Worm (Caenorhabditis elegans) whole organism, L4 larva: Measurements from ENCODE around the gene C25E10.12.

ENCODE experiments used
- F10B5.3 ChIP-seq: sonication (generic microtip); optimal IDR thresholded peaks from 2 replicates; lab custom pipeline; 2016; ENCODE audit warnings: mild to moderate bottlenecking, missing genetic modification characterization, missing compliant biosample characterization
- F44E2.7 ChIP-seq: fragments of 200-800 bp; sonication (Bioruptor generic); IDR thresholded peaks from 2 replicates; pipeline ENCODE4 v2.1.2; 2022; ENCODE audit warnings: missing genetic modification characterization, missing compliant biosample characterization
- Y5F2A.4 ChIP-seq: fragments of 200-800 bp; sonication (Bioruptor generic); optimal IDR thresholded peaks from 2 replicates; lab custom pipeline; 2018; ENCODE audit warnings: mild to moderate bottlenecking, missing genetic modification characterization, missing compliant biosample characterization
- Y75B8A.6 ChIP-seq: fragments of 200-800 bp; sonication (Bioruptor generic); IDR thresholded peaks from 2 replicates; pipeline ENCODE4 v1.3.6; 2022; ENCODE audit warnings: missing genetic modification reagents, missing genetic modification characterization, missing compliant biosample characterization
- ZK337.2 ChIP-seq: fragments of 200-800 bp; sonication (Bioruptor generic); IDR thresholded peaks from 2 replicates; pipeline ENCODE4 v1.3.6; 2022; ENCODE audit warnings: missing genetic modification reagents, missing genetic modification characterization, missing compliant biosample characterization
- aha-1 ChIP-seq: fragments of 150-350 bp; peaks from one replicate; lab custom pipeline; 2014; ENCODE audit warnings: missing biosample characterization, missing genetic modification characterization
- attf-4 ChIP-seq: sonication (generic microtip); optimal IDR thresholded peaks from 3 replicates; lab custom pipeline; 2017; ENCODE audit warnings: missing biosample characterization, missing genetic modification characterization
- ceh-32 ChIP-seq: sonication (generic microtip); optimal IDR thresholded peaks from 2 replicates; lab custom pipeline; 2016; ENCODE audit warnings: mild to moderate bottlenecking, missing genetic modification characterization, missing compliant biosample characterization; ENCODE audit not compliant: poor library complexity
- cey-2 ChIP-seq: sonication (generic microtip); optimal IDR thresholded peaks from 3 replicates; lab custom pipeline; 2017; ENCODE audit warnings: missing genetic modification characterization, mild to moderate bottlenecking, missing compliant biosample characterization, antibody characterized with exemption, borderline replicate concordance; ENCODE audit not compliant: insufficient read depth
- ctbp-1 ChIP-seq: fragments of 200-800 bp; sonication (Bioruptor generic); IDR thresholded peaks from 2 replicates; pipeline ENCODE4 v1.3.6; 2022; ENCODE audit warnings: missing genetic modification reagents, missing genetic modification characterization, missing compliant biosample characterization
- daf-16 ChIP-seq, 3 experiments: sonication (generic microtip); optimal IDR thresholded peaks; 2 replicates each; lab custom pipeline; 2016 to 2017; ENCODE audit warnings: missing genetic modification characterization in 3 of 3, missing genetic modification reagents in 3 of 3, mild to moderate bottlenecking in 2 of 3, missing compliant biosample characterization in 2 of 3, missing biosample characterization in 1 of 3, moderate library complexity in 1 of 3
- daf-8 ChIP-seq: fragments of 200-800 bp; sonication (Bioruptor generic); IDR thresholded peaks from 2 replicates; pipeline ENCODE4 v1.3.6; 2022; ENCODE audit warnings: missing genetic modification characterization, missing compliant biosample characterization
- dmd-6 ChIP-seq: fragments of 200-800 bp; sonication (Bioruptor generic); IDR thresholded peaks from 2 replicates; pipeline ENCODE4 v1.3.6; 2022; ENCODE audit warnings: missing genetic modification reagents, missing genetic modification characterization, missing compliant biosample characterization
- dmd-9 ChIP-seq: fragments of 200-800 bp; sonication (Bioruptor generic); IDR thresholded peaks from 2 replicates; pipeline ENCODE4 v1.3.6; 2022; ENCODE audit warnings: missing genetic modification reagents, missing genetic modification characterization, missing compliant biosample characterization
- dpl-1 ChIP-seq: fragments of 150-350 bp; optimal IDR thresholded peaks from 2 replicates; lab custom pipeline; 2014; ENCODE audit warnings: missing biosample characterization, missing genetic modification reagents, missing genetic modification characterization
- dve-1 ChIP-seq: sonication (generic microtip); optimal IDR thresholded peaks from 2 replicates; lab custom pipeline; 2017; ENCODE audit warnings: antibody characterized with exemption, mild to moderate bottlenecking, missing genetic modification characterization, missing compliant biosample characterization; ENCODE audit not compliant: insufficient read depth
- egl-27 ChIP-seq: sonication (generic microtip); optimal IDR thresholded peaks from 3 replicates; lab custom pipeline; 2017; ENCODE audit warnings: missing biosample characterization, missing genetic modification reagents, missing genetic modification characterization
- fkh-10 ChIP-seq: fragments of 150-350 bp; optimal IDR thresholded peaks from 2 replicates; lab custom pipeline; 2014; ENCODE audit warnings: missing biosample characterization, missing genetic modification reagents, missing genetic modification characterization
- jun-1 ChIP-seq: fragments of 150-350 bp; optimal IDR thresholded peaks from 2 replicates; lab custom pipeline; 2014; ENCODE audit warnings: missing biosample characterization, missing genetic modification reagents, missing genetic modification characterization
- lin-38 ChIP-seq: fragments of 200-800 bp; sonication (Bioruptor generic); IDR thresholded peaks from 2 replicates; pipeline ENCODE4 v1.3.6; 2022; ENCODE audit warnings: missing genetic modification reagents, missing genetic modification characterization, missing compliant biosample characterization
- lin-39 ChIP-seq: fragments of 150-350 bp; optimal IDR thresholded peaks from 2 replicates; lab custom pipeline; 2014; ENCODE audit warnings: missing biosample characterization, missing genetic modification reagents, missing genetic modification characterization
- lir-3 ChIP-seq: sonication (generic microtip); optimal IDR thresholded peaks from 2 replicates; lab custom pipeline; 2016; ENCODE audit warnings: mild to moderate bottlenecking, missing genetic modification characterization, missing compliant biosample characterization
- lsy-2 ChIP-seq, 2 experiments: fragments of 150-350 bp in 1 of 2; sonication (generic microtip) in 1 of 2; optimal IDR thresholded peaks; 2 replicates each; lab custom pipeline; 2014 to 2017; ENCODE audit warnings: missing biosample characterization in 2 of 2, missing genetic modification characterization in 2 of 2
- madf-5 ChIP-seq, 2 experiments: fragments of 200-800 bp; sonication (Bioruptor generic); IDR thresholded peaks; 2 replicates each; pipeline ENCODE4 v1.3.6; 2022; ENCODE audit warnings: missing compliant biosample characterization in 2 of 2, missing genetic modification characterization in 2 of 2
- mdt-29 ChIP-seq: fragments of 200-800 bp; sonication (Bioruptor generic); IDR thresholded peaks from 2 replicates; pipeline ENCODE4 v1.3.6; 2022; ENCODE audit warnings: missing genetic modification reagents, missing genetic modification characterization, missing compliant biosample characterization
- mep-1 ChIP-seq: fragments of 150-350 bp; sonication (generic microtip); optimal IDR thresholded peaks from 3 replicates; lab custom pipeline; 2014; ENCODE audit warnings: missing biosample characterization, missing genetic modification characterization
- mes-2 ChIP-seq: sonication (generic microtip); optimal IDR thresholded peaks from 2 replicates; lab custom pipeline; 2016; ENCODE audit warnings: missing genotype, mild to moderate bottlenecking, missing genetic modification characterization, missing compliant biosample characterization; ENCODE audit not compliant: poor library complexity, severe bottlenecking
- nhr-41 ChIP-seq: fragments of 200-800 bp; sonication (Bioruptor generic); IDR thresholded peaks from 2 replicates; pipeline ENCODE4 v1.3.6; 2022; ENCODE audit warnings: missing genetic modification reagents, missing genetic modification characterization, missing compliant biosample characterization
- nhr-77 ChIP-seq: fragments of 150-350 bp; optimal IDR thresholded peaks from 2 replicates; lab custom pipeline; 2014; ENCODE audit warnings: missing biosample characterization, missing genetic modification characterization
- pha-4 ChIP-seq, 2 experiments: fragments of 150-350 bp in 1 of 2; fragments of 200-800 bp in 1 of 2; sonication (Bioruptor generic) in 1 of 2; IDR thresholded peaks in 1 of 2; optimal IDR thresholded peaks in 1 of 2; 2 replicates each; pipeline versions ENCODE4 v1.3.6 to Lab custom; 2014 to 2022; ENCODE audit warnings: missing genetic modification characterization in 2 of 2, missing genetic modification reagents in 2 of 2, missing biosample characterization in 1 of 2, missing compliant biosample characterization in 1 of 2
- pqm-1 ChIP-seq: sonication (generic microtip); optimal IDR thresholded peaks from 2 replicates; lab custom pipeline; 2017; ENCODE audit warnings: missing biosample characterization, missing genetic modification characterization
- rbr-2 ChIP-seq: sonication (generic microtip); optimal IDR thresholded peaks from 2 replicates; lab custom pipeline; 2016; ENCODE audit warnings: missing genotype, missing genetic modification characterization, missing compliant biosample characterization
- saeg-2 ChIP-seq: fragments of 200-800 bp; sonication (Bioruptor generic); IDR thresholded peaks from 2 replicates; pipeline ENCODE4 v1.3.6; 2022; ENCODE audit warnings: missing genetic modification reagents, missing genetic modification characterization, missing compliant biosample characterization
- sdz-12 ChIP-seq: fragments of 200-800 bp; sonication (Bioruptor generic); optimal IDR thresholded peaks from 2 replicates; lab custom pipeline; 2018; ENCODE audit warnings: mild to moderate bottlenecking, missing genetic modification characterization, missing compliant biosample characterization
- spr-1 ChIP-seq: sonication (generic microtip); optimal IDR thresholded peaks from 2 replicates; lab custom pipeline; 2016; ENCODE audit warnings: mild to moderate bottlenecking, missing genetic modification characterization, missing compliant biosample characterization
- spr-3 ChIP-seq: fragments of 200-800 bp; sonication (Bioruptor generic); optimal IDR thresholded peaks from 2 replicates; lab custom pipeline; 2018; ENCODE audit warnings: mild to moderate bottlenecking, missing genetic modification characterization, missing compliant biosample characterization
- unc-130 ChIP-seq: sonication (generic microtip); optimal IDR thresholded peaks from 2 replicates; lab custom pipeline; 2016; ENCODE audit warnings: missing genetic modification reagents, missing genetic modification characterization, missing compliant biosample characterization
- unc-62 ChIP-seq, 3 experiments: fragments of 150-350 bp in 1 of 3; sonication (generic microtip); optimal IDR thresholded peaks in 2 of 3; peaks in 1 of 3; 1 replicate in 1 of 3; 2 replicates in 2 of 3; lab custom pipeline; 2014 to 2017; ENCODE audit warnings: missing biosample characterization in 3 of 3, missing genetic modification characterization in 3 of 3, missing genetic modification reagents in 3 of 3, missing genotype in 1 of 3
- vab-7 ChIP-seq: fragments of 200-800 bp; sonication (Bioruptor generic); IDR thresholded peaks from 2 replicates; pipeline ENCODE4 v1.3.6; 2022; ENCODE audit warnings: missing genetic modification reagents, missing genetic modification characterization, missing compliant biosample characterization
- ztf-11 ChIP-seq: fragments of 150-350 bp; optimal IDR thresholded peaks from 2 replicates; lab custom pipeline; 2014; ENCODE audit warnings: missing biosample characterization, missing genetic modification characterization

Gene C25E10.12

DNA sequence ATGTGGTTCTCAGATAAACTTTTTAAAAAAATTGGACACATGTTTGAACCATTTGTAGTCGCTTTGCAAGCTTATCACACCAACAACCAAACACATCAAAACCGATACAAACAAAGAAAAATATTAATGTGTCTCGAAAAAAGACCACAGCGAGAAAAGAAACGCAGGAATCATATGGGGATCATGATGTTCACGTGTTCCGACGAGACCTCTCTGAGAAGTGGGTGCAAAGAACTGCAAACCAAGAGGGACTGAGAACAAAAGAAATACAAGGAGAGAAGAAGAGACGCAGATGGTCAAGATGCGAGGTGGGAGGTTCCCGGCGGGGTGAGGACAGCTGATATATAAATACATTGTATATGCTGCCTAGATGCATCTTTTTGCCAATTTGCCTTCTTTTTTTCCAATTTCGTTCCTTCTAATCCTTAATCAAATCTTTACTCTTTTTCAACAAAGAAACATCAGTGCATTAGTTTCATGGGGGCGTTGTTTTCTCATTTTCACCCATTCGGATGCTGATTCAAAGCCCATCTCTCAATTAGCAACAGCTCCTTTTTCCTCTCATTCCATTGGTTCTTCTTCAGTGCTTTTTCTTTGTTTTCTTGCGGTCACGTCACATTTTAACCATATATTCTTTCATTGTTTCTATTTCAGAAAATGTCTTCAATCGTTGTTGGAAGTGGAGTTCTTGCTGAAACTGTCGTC, 33.5 kb upstream of the C25E10.12 start, which contains the start of gene F21C10.10 (continued):
- TF ChIP-seq dve-1 (peak; percentile 98), rbr-2 (tag; lab: Kevin White, UChicago) (peak; percentile 66), F44E2.7 (no peak), attf-4 (tag; lab: Kevin White, UChicago) (no peak), spr-1 (tag; lab: Kevin White, UChicago) (peak; percentile 78), jun-1 (peak; percentile 59), Y5F2A.4 (GFP tag; lab: Kevin White, UChicago) (no peak), daf-8 (no peak), daf-16 (GFP tag; optimal IDR thresholded peaks at IDR 0.05; lab: Kevin White, UChicago) (peak; percentile 61 to 92), daf-16 (tag; optimal IDR thresholded peaks at IDR 0.05; lab: Kevin White, UChicago) (peak; percentile 91), madf-5 (GFP tag; IDR thresholded peaks at IDR 0.05; lab: Robert Waterston, UW) (0 out of 4 replicates have a peak, but pooled peaks of 1 of the 2 experiments have one; percentile 64), ztf-11 (tag; lab: Kevin White, UChicago) (no peak), dmd-9 (no peak), unc-130 (GFP tag; lab: Kevin White, UChicago) (no peak), lin-39 (tag; lab: Kevin White, UChicago) (no peak), lsy-2 (tag; optimal IDR thresholded peaks at IDR 0.05; lab: Kevin White, UChicago) (peak; percentile 55 to 81), F10B5.3 (tag; lab: Kevin White, UChicago) (no peak), saeg-2 (GFP tag; lab: Robert Waterston, UW) (peak; percentile 94), ZK337.2 (GFP tag; lab: Robert Waterston, UW) (no peak), spr-3 (GFP tag; lab: Kevin White, UChicago) (peak; percentile 49), lir-3 (tag; lab: Kevin White, UChicago) (no peak), dpl-1 (peak; percentile 56), aha-1 (tag; lab: Kevin White, UChicago) (peak; percentile 99), ctbp-1 (peak; percentile 59; the same call in 1 of the 2 replicates), egl-27 (no peak), mdt-29 (GFP tag; lab: Robert Waterston, UW) (peak; percentile 76), Y75B8A.6 (GFP tag; lab: Robert Waterston, UW) (no peak), sdz-12 (GFP tag; lab: Kevin White, UChicago) (no peak), pqm-1 (peak; percentile 14), vab-7 (no peak), fkh-10 (GFP tag; lab: Kevin White, UChicago) (no peak), mep-1 (tag; lab: Kevin White, UChicago) (peak; percentile 91), mes-2 (tag; lab: Kevin White, UChicago) (no peak), pha-4 (GFP tag; IDR thresholded peaks at IDR 0.05; lab: Robert Waterston, UW) (peak; percentile 76), pha-4 (tag; optimal IDR thresholded peaks at IDR 0.05; lab: Kevin White, UChicago) (peak; percentile 60), cey-2 (peak; percentile 95), nhr-41 (GFP tag; lab: Robert Waterston, UW) (no peak), ceh-32 (tag; lab: Kevin White, UChicago) (no peak)

DNA sequence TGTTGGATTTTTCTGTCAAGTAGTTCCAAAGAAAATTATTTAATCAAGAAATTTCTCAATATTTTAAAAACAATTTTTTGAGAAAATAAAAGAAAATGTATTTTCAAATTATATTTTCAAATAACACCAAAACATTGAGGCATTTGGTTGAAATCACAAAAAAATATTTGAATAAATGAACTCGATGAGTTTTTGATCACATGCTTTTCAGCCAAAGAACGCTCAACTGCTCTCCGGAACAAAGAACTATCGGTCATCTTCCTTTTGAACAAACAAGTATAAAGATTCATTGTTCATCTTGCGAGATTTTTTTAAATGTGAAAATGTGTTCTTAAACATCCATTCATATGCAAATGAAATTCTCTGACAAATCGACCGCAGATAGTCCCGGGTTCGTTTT, 32.7 kb upstream of the C25E10.12 start:
- TF ChIP-seq daf-16 (GFP tag; optimal IDR thresholded peaks at IDR 0.05; lab: Kevin White, UChicago) (no peak), daf-16 (tag; optimal IDR thresholded peaks at IDR 0.05; lab: Kevin White, UChicago) (peak; percentile 50), nhr-77 (peak; percentile 18), dmd-6 (GFP tag; lab: Robert Waterston, UW) (peak; percentile 15; the same call in 1 of the 2 replicates), unc-62 (GFP tag; optimal IDR thresholded peaks at IDR 0.05 in 1 of 2; lab: Kevin White, UChicago) (peak in 1 of 2 experiments; percentile 12), unc-62 (tag; optimal IDR thresholded peaks at IDR 0.05; lab: Kevin White, UChicago) (no peak), lin-39 (tag; lab: Kevin White, UChicago) (no peak), lin-38 (GFP tag; lab: Robert Waterston, UW) (no peak), dve-1 (peak; percentile 39)
